Fruit fly (Drosophila melanogaster) whole organism, wandering third instar larva: ENCODE results near the gene CG14635.

Experiments
- Abd-B ChIP-seq: fragments of >200 bp; optimal IDR thresholded peaks from 2 replicates; lab custom pipeline; 2017; ENCODE audit warnings: missing biosample characterization, missing genetic modification characterization
- CG9705 ChIP-seq: fragments of 200-800 bp; sonication (Bioruptor generic); optimal IDR thresholded peaks from 2 replicates; lab custom pipeline; 2018; ENCODE audit warnings: missing biosample characterization, mild to moderate bottlenecking, missing genetic modification characterization
- Dfd ChIP-seq: fragments of >200 bp; optimal IDR thresholded peaks from 2 replicates; lab custom pipeline; 2017; ENCODE audit warnings: missing biosample characterization, missing genetic modification characterization
- Dif ChIP-seq: fragments of 200-275, 200-300 bp; sonication (Bioruptor generic); optimal IDR thresholded peaks from 2 replicates; lab custom pipeline; 2018; ENCODE audit warnings: missing biosample characterization, missing genetic modification characterization; ENCODE audit not compliant: partially characterized antibody
- GATAd ChIP-seq: sonication (Bioruptor generic); optimal IDR thresholded peaks from 2 replicates; lab custom pipeline; 2016; ENCODE audit warnings: missing biosample characterization, missing genetic modification characterization
- HLH106 ChIP-seq: fragments of 200-800 bp; optimal IDR thresholded peaks from 3 replicates; lab custom pipeline; 2019; ENCODE audit warnings: missing biosample characterization, mild to moderate bottlenecking, missing genetic modification characterization, moderate library complexity
- Hnf4 ChIP-seq: fragments of 200-800 bp; sonication (Bioruptor generic); optimal IDR thresholded peaks from 2 replicates; lab custom pipeline; 2016; ENCODE audit warnings: missing biosample characterization, mild to moderate bottlenecking, missing genetic modification characterization
- Hr78 ChIP-seq: fragments of >200 bp; optimal IDR thresholded peaks from 2 replicates; lab custom pipeline; 2017; ENCODE audit warnings: missing biosample characterization, missing genetic modification characterization
- Hr83 ChIP-seq: fragments of 200-300 bp; sonication (Bioruptor generic); optimal IDR thresholded peaks from 2 replicates; lab custom pipeline; 2016; ENCODE audit warnings: missing biosample characterization, mild to moderate bottlenecking, missing genetic modification characterization, moderate library complexity; ENCODE audit not compliant: poor library complexity, severe bottlenecking
- Mio ChIP-seq: sonication (Bioruptor generic); optimal IDR thresholded peaks from 2 replicates; lab custom pipeline; 2016; ENCODE audit warnings: missing biosample characterization, missing genetic modification characterization
- Myc ChIP-seq: fragments of >200 bp; optimal IDR thresholded peaks from 2 replicates; lab custom pipeline; 2017
- N ChIP-seq: fragments of >200 bp; optimal IDR thresholded peaks from 2 replicates; lab custom pipeline; 2018; ENCODE audit warnings: missing biosample characterization, missing external identifiers, missing genetic modification characterization
- OdsH ChIP-seq: fragments of 200-800 bp; sonication (Bioruptor generic); optimal IDR thresholded peaks from 2 replicates; lab custom pipeline; 2016; ENCODE audit warnings: missing biosample characterization, mild to moderate bottlenecking, missing genetic modification characterization
- Rel ChIP-seq, 2 experiments: fragments of 200-800 bp; sonication (Bioruptor generic) in 1 of 2; optimal IDR thresholded peaks; 2 replicates in 1 of 2; 3 replicates in 1 of 2; lab custom pipeline; 2016 to 2019; ENCODE audit warnings: mild to moderate bottlenecking in 2 of 2, missing biosample characterization in 2 of 2, missing genetic modification characterization in 2 of 2, moderate library complexity in 1 of 2
- Sp1 ChIP-seq: fragments of 200-800 bp; sonication (Bioruptor generic); optimal IDR thresholded peaks from 3 replicates; lab custom pipeline; 2019; ENCODE audit warnings: missing biosample characterization, mild to moderate bottlenecking, missing genetic modification characterization, moderate library complexity
- Vsx2 ChIP-seq: fragments of 200-300, 225-300 bp; sonication (Bioruptor generic); optimal IDR thresholded peaks from 2 replicates; lab custom pipeline; 2018; ENCODE audit warnings: missing biosample characterization, missing genetic modification characterization; ENCODE audit not compliant: partially characterized antibody
- brk ChIP-seq: fragments of 200-800 bp; sonication (Bioruptor generic); optimal IDR thresholded peaks from 2 replicates; lab custom pipeline; 2016; ENCODE audit warnings: missing biosample characterization, mild to moderate bottlenecking, missing genetic modification characterization
- dl ChIP-seq, 2 experiments: fragments of 175-275, 200-275 bp in 1 of 2; fragments of 200-275 bp in 1 of 2; sonication (Bioruptor generic); optimal IDR thresholded peaks; lab custom pipeline; 2018; ENCODE audit warnings: mild to moderate bottlenecking in 2 of 2, missing biosample characterization in 2 of 2, missing genetic modification characterization in 2 of 2, moderate library complexity in 2 of 2; ENCODE audit not compliant: partially characterized antibody in 2 of 2, insufficient read depth in 1 of 2
- dsf ChIP-seq: sonication (Bioruptor generic); optimal IDR thresholded peaks from 2 replicates; lab custom pipeline; 2016; ENCODE audit warnings: missing biosample characterization, missing genetic modification characterization, borderline replicate concordance
- ey ChIP-seq: fragments of 200-800 bp; sonication (Bioruptor generic); optimal IDR thresholded peaks from 2 replicates; lab custom pipeline; 2016; ENCODE audit warnings: missing biosample characterization, missing genetic modification characterization
- foxo ChIP-seq, 2 experiments: fragments of 200-800 bp; sonication (Bioruptor generic); optimal IDR thresholded peaks; 2 replicates in 1 of 2; 3 replicates in 1 of 2; lab custom pipeline; 2016 to 2017; ENCODE audit warnings: missing biosample characterization in 2 of 2, missing genetic modification characterization in 2 of 2
- fru ChIP-seq: fragments of 200-800 bp; sonication (Bioruptor generic); optimal IDR thresholded peaks from 3 replicates; lab custom pipeline; 2016; ENCODE audit warnings: missing biosample characterization, mild to moderate bottlenecking, missing genetic modification characterization
- h ChIP-seq: fragments of 200-800 bp; sonication (Bioruptor generic); optimal IDR thresholded peaks from 3 replicates; lab custom pipeline; 2016; ENCODE audit warnings: missing biosample characterization, mild to moderate bottlenecking, missing genetic modification characterization
- jim ChIP-seq: fragments of 175-275, 200-325 bp; sonication (Bioruptor generic); optimal IDR thresholded peaks from 2 replicates; lab custom pipeline; 2016; ENCODE audit warnings: missing biosample characterization, mild to moderate bottlenecking, missing genetic modification characterization
- lola ChIP-seq: fragments of >200 bp; optimal IDR thresholded peaks from 2 replicates; lab custom pipeline; 2017; ENCODE audit warnings: missing biosample characterization, missing genetic modification characterization
- pan ChIP-seq: fragments of >200 bp; optimal IDR thresholded peaks from 2 replicates; lab custom pipeline; 2017
- psq ChIP-seq: fragments of 200-800 bp; sonication (Bioruptor generic); optimal IDR thresholded peaks from 3 replicates; lab custom pipeline; 2017; ENCODE audit warnings: missing biosample characterization, mild to moderate bottlenecking, missing genetic modification characterization, moderate library complexity
- rgr ChIP-seq: fragments of 200-800 bp; sonication (Bioruptor generic); optimal IDR thresholded peaks from 3 replicates; lab custom pipeline; 2016; ENCODE audit warnings: missing biosample characterization, mild to moderate bottlenecking, missing genetic modification characterization
- sage ChIP-seq: fragments of 200-800 bp; sonication (Bioruptor generic); optimal IDR thresholded peaks from 2 replicates; lab custom pipeline; 2016; ENCODE audit warnings: missing biosample characterization, mild to moderate bottlenecking, missing genetic modification characterization
- sv ChIP-seq: fragments of 200-800 bp; sonication (Bioruptor generic); optimal IDR thresholded peaks from 3 replicates; lab custom pipeline; 2016; ENCODE audit warnings: missing biosample characterization, missing genetic modification characterization
- usp ChIP-seq: fragments of >200 bp; optimal IDR thresholded peaks from 2 replicates; lab custom pipeline; 2017; ENCODE audit warnings: missing biosample characterization, missing genetic modification characterization
- woc ChIP-seq: sonication (Bioruptor generic); optimal IDR thresholded peaks from 2 replicates; lab custom pipeline; 2016; ENCODE audit warnings: missing biosample characterization, mild to moderate bottlenecking, missing genetic modification characterization

CG14635 gene

dm6 chrX:838012-838411, 6.6 kb upstream of the CG14635 start:
- TF ChIP-seq Vsx2 (GFP tag; lab: Kevin White, UChicago): no peak
- TF ChIP-seq Dfd (GFP tag; lab: Kevin White, UChicago): no peak
- no peak for TF ChIP-seq Hr83
- no peak for TF ChIP-seq OdsH (GFP tag; lab: Kevin White, UChicago)
- TF ChIP-seq, all 38 proteins: peak for 0

dm6 chrX:841038-841437, 3.6 kb upstream of the CG14635 start:
- TF ChIP-seq Sp1 (GFP tag; lab: Kevin White, UChicago) (no peak), HLH106 (tag; lab: Kevin White, UChicago) (no peak), N (no peak), woc (no peak), fru (no peak), Rel (GFP tag; optimal IDR thresholded peaks at IDR 0.05; lab: Kevin White, UChicago) (no peak), Rel (tag; optimal IDR thresholded peaks at IDR 0.05; lab: Kevin White, UChicago) (no peak), Mio (no peak), sv (GFP tag; lab: Kevin White, UChicago) (no peak), Myc (lab: Kevin White, UChicago) (no peak), brk (GFP tag; lab: Kevin White, UChicago) (no peak), dl (GFP tag; optimal IDR thresholded peaks at IDR 0.05; lab: Kevin White, UChicago; ENCODE audit: insufficient read depth in 1 of 2, partially characterized antibody in 2 of 2) (no peak), CG9705 (GFP tag; lab: Kevin White, UChicago) (no peak)
- TF ChIP-seq, all 38 proteins: peak for 0

- no peak for TF ChIP-seq jim
- TF ChIP-seq rgr (GFP tag; lab: Kevin White, UChicago): peak; percentile 1
- TF ChIP-seq h (GFP tag; lab: Kevin White, UChicago): peak; percentile 17
- peak in 1 of 2 experiments; percentile 21 for TF ChIP-seq foxo (GFP tag; optimal IDR thresholded peaks at IDR 0.05; lab: Kevin White, UChicago)
- no peak for TF ChIP-seq Abd-B (GFP tag; lab: Kevin White, UChicago)
- TF ChIP-seq Mio: no peak
- no peak for TF ChIP-seq sv (GFP tag; lab: Kevin White, UChicago)
- no peak for TF ChIP-seq GATAd
- TF ChIP-seq OdsH (GFP tag; lab: Kevin White, UChicago): no peak
- no peak for TF ChIP-seq Hr78 (GFP tag; lab: Kevin White, UChicago)
- no peak for TF ChIP-seq Hnf4 (GFP tag; lab: Kevin White, UChicago)
- no peak for TF ChIP-seq pan
- TF ChIP-seq lola (GFP tag; lab: Kevin White, UChicago): no peak
- no peak for TF ChIP-seq Vsx2 (GFP tag; lab: Kevin White, UChicago)
- TF ChIP-seq HLH106 (tag; lab: Kevin White, UChicago): peak; percentile 22
- TF ChIP-seq Sp1 (GFP tag; lab: Kevin White, UChicago): peak; percentile 5
- TF ChIP-seq fru: no peak
- TF ChIP-seq ey (GFP tag; lab: Kevin White, UChicago): no peak
These were observed 2.7 kb upstream of the CG14635 start for dm6 chrX:841941-842340.

- TF ChIP-seq Hr78 (GFP tag; lab: Kevin White, UChicago): no peak
- TF ChIP-seq Rel (GFP tag; optimal IDR thresholded peaks at IDR 0.05; lab: Kevin White, UChicago): no peak
- TF ChIP-seq Rel (tag; optimal IDR thresholded peaks at IDR 0.05; lab: Kevin White, UChicago): no peak
- TF ChIP-seq Sp1 (GFP tag; lab: Kevin White, UChicago): no peak
- TF ChIP-seq Myc (lab: Kevin White, UChicago): peak; percentile 62
- no peak for TF ChIP-seq N
- TF ChIP-seq, all 38 proteins: peak for 1
These were observed 1.1 kb upstream of the CG14635 start for dm6 chrX:843489-843888.

dm6 chrX:847057-847456, 2.4 kb downstream of the CG14635 start, which contains the start of gene CG3713:
CG3713 (minus strand) TSS chrX:847157.
- TF ChIP-seq brk (GFP tag; lab: Kevin White, UChicago) (no peak), sage (no peak), dsf (GFP tag; lab: Kevin White, UChicago) (no peak), CG9705 (GFP tag; lab: Kevin White, UChicago) (no peak), dl (GFP tag; optimal IDR thresholded peaks at IDR 0.05; lab: Kevin White, UChicago; ENCODE audit: insufficient read depth in 1 of 2, partially characterized antibody in 2 of 2) (no peak), ey (GFP tag; lab: Kevin White, UChicago) (no peak), GATAd (no peak), HLH106 (tag; lab: Kevin White, UChicago) (no peak), Hnf4 (GFP tag; lab: Kevin White, UChicago) (no peak), Hr83 (no peak), psq (GFP tag; lab: Kevin White, UChicago) (no peak), woc (no peak), usp (GFP tag; lab: Kevin White, UChicago) (no peak), Dif (GFP tag; lab: Kevin White, UChicago) (no peak), Sp1 (GFP tag; lab: Kevin White, UChicago) (no peak), sv (GFP tag; lab: Kevin White, UChicago) (no peak), OdsH (GFP tag; lab: Kevin White, UChicago) (no peak), Abd-B (GFP tag; lab: Kevin White, UChicago) (no peak)
